Fruit fly (Drosophila melanogaster): ENCODE results near the gene CG32054.

- TF ChIP-seq CG8478 (optimal IDR thresholded peaks at IDR 0.05) (no peak), CTCF (optimal IDR thresholded peaks at IDR 0.05) (no peak)
These were observed at the start of gene CG32054 for dm6 chr3L:10094722-10095121.

Measured in S2 (cell line).